Worm (Caenorhabditis elegans) whole organism, L4/young adult: ENCODE measurements around the gene cyp-13A10.

Source experiments
- W03F9.2 ChIP-seq: fragments of 150-350 bp; optimal IDR thresholded peaks from 2 replicates; lab custom pipeline; 2014; ENCODE audit warnings: missing biosample characterization, missing genetic modification characterization
- dao-5 ChIP-seq: sonication (generic microtip); optimal IDR thresholded peaks from 2 replicates; lab custom pipeline; 2016; ENCODE audit warnings: missing genotype, missing genetic modification characterization, moderate library complexity, missing compliant biosample characterization
- him-1 ChIP-seq: sonication (generic microtip); optimal IDR thresholded peaks from 2 replicates; lab custom pipeline; 2016; ENCODE audit warnings: missing genotype, missing genetic modification reagents, missing genetic modification characterization, missing compliant biosample characterization

The cyp-13A10 gene

DNA sequence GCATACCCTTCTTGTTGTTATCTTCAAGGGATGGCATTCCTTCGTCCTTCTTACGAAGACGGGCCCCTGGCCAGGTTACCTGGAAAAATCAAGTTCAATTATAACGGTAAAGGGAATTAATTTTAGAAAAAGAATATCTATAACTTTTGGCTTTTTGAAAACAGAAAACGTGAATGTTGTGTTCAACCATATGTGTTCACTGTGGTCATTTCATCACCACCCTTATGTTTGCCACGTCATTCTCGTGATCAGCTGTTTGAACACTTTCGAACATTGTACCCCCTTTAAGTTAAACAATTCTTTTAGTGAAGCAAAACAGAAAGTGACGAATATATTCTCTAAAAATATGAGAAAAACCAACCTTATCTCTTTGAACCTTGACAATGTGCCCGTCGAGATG lies 43.9 kb downstream of the cyp-13A10 start:
- TF ChIP-seq him-1 (tag; lab: Kevin White, UChicago) (no peak), dao-5 (tag; lab: Kevin White, UChicago) (no peak), W03F9.2 (tag; lab: Kevin White, UChicago) (no peak)

ce11 chrII:9617902-9618245 lies 44.8 kb downstream of the cyp-13A10 start:
- no peak for TF ChIP-seq him-1 (tag; lab: Kevin White, UChicago)
- no peak for TF ChIP-seq dao-5 (tag; lab: Kevin White, UChicago)
- no peak for TF ChIP-seq W03F9.2 (tag; lab: Kevin White, UChicago)

- TF ChIP-seq W03F9.2 (tag; lab: Kevin White, UChicago) (peak; percentile 16), him-1 (tag; lab: Kevin White, UChicago) (no peak)
Observed at ce11 chrII:9617039-9617901, 45.4 kb downstream of the cyp-13A10 start, which contains the start of gene hal-3. TSS of gene hal-3 (minus strand) at chrII:9617125.

ce11 chrII:9614728-9615127 lies 48.0 kb downstream of the cyp-13A10 start, which contains the start of gene hlh-6:
TSS of gene hlh-6 (minus strand) at chrII:9614828.
- TF ChIP-seq W03F9.2 (tag; lab: Kevin White, UChicago) (no peak), dao-5 (tag; lab: Kevin White, UChicago) (no peak), him-1 (tag; lab: Kevin White, UChicago) (no peak)

- TF ChIP-seq him-1 (tag; lab: Kevin White, UChicago) = no peak
- no peak for TF ChIP-seq dao-5 (tag; lab: Kevin White, UChicago)
- no peak for TF ChIP-seq W03F9.2 (tag; lab: Kevin White, UChicago)
Observed at ce11 chrII:9611347-9611923, 51.2 kb downstream of the cyp-13A10 start, which contains the start of the genes T15H9.5 and T15H9.4. TSS of gene T15H9.5 (minus strand) at chrII:9611447. TSS of gene T15H9.4 (plus strand) at chrII:9611873.
